Worm (Caenorhabditis elegans): ENCODE measurements around the gene gcy-4.
A peak's percentile ranks its signal among the peaks of the same experiment; 100 is the strongest.

The gcy-4 gene

ce11 chrII:10316119-10316518, 7.5 kb upstream of the gcy-4 start, which contains the start of gene gcy-5:
gcy-5 (minus strand) TSS chrII:10316219.
- no peak for TF ChIP-seq ztf-11 (tag; optimal IDR thresholded peaks at IDR 0.05)

ce11 chrII:10315252-10315651, 6.6 kb upstream of the gcy-4 start, which contains the start of gene idpp-8:
idpp-8 (plus strand) TSS chrII:10315552.
- TF ChIP-seq zag-1 (tag; optimal IDR thresholded peaks at IDR 0.05), result no peak
- no peak for TF ChIP-seq peb-1 (tag; optimal IDR thresholded peaks at IDR 0.05)
- no peak for TF ChIP-seq snpc-4 (tag; optimal IDR thresholded peaks at IDR 0.05)
- TF ChIP-seq dmd-4 (tag; optimal IDR thresholded peaks at IDR 0.05), result no peak

- peak; percentile 6 for TF ChIP-seq egl-27 (tag; optimal IDR thresholded peaks at IDR 0.05)
- TF ChIP-seq sma-3 (GFP tag; optimal IDR thresholded peaks at IDR 0.05), result peak; percentile 84
- TF ChIP-seq unc-55 (GFP tag; optimal IDR thresholded peaks at IDR 0.05), result no peak
These were observed 3.3 kb upstream of the gcy-4 start, which contains the start of gene srlf-34 for ce11 chrII:10311973-10312372. srlf-34 (plus strand) TSS chrII:10312293.

ce11 chrII:10309337-10309736, 711 bp upstream of the gcy-4 start, which contains the start of gene ZK970.8:
ZK970.8 (plus strand) TSS chrII:10309637.
- TF ChIP-seq F13H6.1 (tag; optimal IDR thresholded peaks at IDR 0.05), result no peak
- TF ChIP-seq egl-27 (tag; optimal IDR thresholded peaks at IDR 0.05), result no peak
- no peak for TF ChIP-seq ZK546.5 (tag; optimal IDR thresholded peaks at IDR 0.05)
- no peak for TF ChIP-seq ceh-16 (tag; optimal IDR thresholded peaks at IDR 0.05)
- TF ChIP-seq unc-55 (GFP tag; optimal IDR thresholded peaks at IDR 0.05), result no peak
- no peak for TF ChIP-seq mbf-1 (tag; optimal IDR thresholded peaks at IDR 0.05)

ce11 chrII:10303663-10304115, 4.9 kb downstream of the gcy-4 start, which contains the start of gene vha-9:
vha-9 (minus strand) TSS chrII:10303713.
- TF ChIP-seq mbf-1 (tag; optimal IDR thresholded peaks at IDR 0.05) (no peak), lin-11 (tag; optimal IDR thresholded peaks at IDR 0.05) (peak; percentile 83), aly-2 (tag; optimal IDR thresholded peaks at IDR 0.05) (no peak), lsy-2 (tag; optimal IDR thresholded peaks at IDR 0.05) (peak; percentile 13 to 76), alr-1 (tag; optimal IDR thresholded peaks at IDR 0.05) (no peak), nhr-237 (tag; optimal IDR thresholded peaks at IDR 0.05) (no peak), mab-5 (tag; optimal IDR thresholded peaks at IDR 0.05) (peak; percentile 9), crh-2 (tag; optimal IDR thresholded peaks at IDR 0.05) (peak; percentile 69), nhr-21 (tag; optimal IDR thresholded peaks at IDR 0.05) (peak; percentile 36), F13H6.1 (tag; optimal IDR thresholded peaks at IDR 0.05) (peak; percentile 77), dmd-4 (tag; optimal IDR thresholded peaks at IDR 0.05) (no peak), ama-1 (optimal IDR thresholded peaks at IDR 0.05) (peak; percentile 44), sma-3 (GFP tag; optimal IDR thresholded peaks at IDR 0.05) (peak; percentile 76), fos-1 (tag; optimal IDR thresholded peaks at IDR 0.05) (peak; percentile 38), ztf-4 (tag; optimal IDR thresholded peaks at IDR 0.05) (peak; percentile 63), unc-55 (GFP tag; optimal IDR thresholded peaks at IDR 0.05) (peak; percentile 86), snpc-4 (tag; optimal IDR thresholded peaks at IDR 0.05) (peak; percentile 39), gmeb-1 (tag; optimal IDR thresholded peaks at IDR 0.05) (peak; percentile 81), nhr-129 (tag; optimal IDR thresholded peaks at IDR 0.05) (peak; percentile 40), C34F6.9 (tag; optimal IDR thresholded peaks at IDR 0.05) (peak; percentile 71), blmp-1 (tag; optimal IDR thresholded peaks at IDR 0.05; ENCODE audit: insufficient read depth) (peak; percentile 38), zag-1 (tag; optimal IDR thresholded peaks at IDR 0.05) (no peak), sma-9 (GFP tag; optimal IDR thresholded peaks at IDR 0.05) (peak; percentile 80), sma-9 (tag; optimal IDR thresholded peaks at IDR 0.05) (no peak), ztf-11 (tag; optimal IDR thresholded peaks at IDR 0.05) (no peak), skn-1 (tag; optimal IDR thresholded peaks at IDR 0.05) (peak; percentile 51), R02D3.7 (tag; optimal IDR thresholded peaks at IDR 0.05) (no peak), lin-13 (GFP tag; optimal IDR thresholded peaks at IDR 0.05) (peak; percentile 79)

ce11 chrII:10302646-10303045, 6.0 kb downstream of the gcy-4 start, which contains the start of gene clpp-1:
clpp-1 (minus strand) TSS chrII:10302842.
- peak; percentile 58 for TF ChIP-seq ama-1 (optimal IDR thresholded peaks at IDR 0.05)
- TF ChIP-seq gmeb-1 (tag; optimal IDR thresholded peaks at IDR 0.05), result peak; percentile 43
- TF ChIP-seq Y55F3AM.14 (GFP tag; optimal IDR thresholded peaks at IDR 0.05), result no peak
- peak; percentile 5 for TF ChIP-seq crh-2 (tag; optimal IDR thresholded peaks at IDR 0.05)
- no peak for TF ChIP-seq alr-1 (tag; optimal IDR thresholded peaks at IDR 0.05)
- TF ChIP-seq peb-1 (tag; optimal IDR thresholded peaks at IDR 0.05), result no peak
- TF ChIP-seq lsy-2 (tag; optimal IDR thresholded peaks at IDR 0.05), result peak in 1 of 2 experiments; percentile 29
- TF ChIP-seq sma-9 (GFP tag; optimal IDR thresholded peaks at IDR 0.05), result peak; percentile 23
- no peak for TF ChIP-seq sma-9 (tag; optimal IDR thresholded peaks at IDR 0.05)
- TF ChIP-seq nhr-129 (tag; optimal IDR thresholded peaks at IDR 0.05), result peak; percentile 36
- no peak for TF ChIP-seq mdl-1 (tag; optimal IDR thresholded peaks at IDR 0.05)
- TF ChIP-seq elt-3 (tag; optimal IDR thresholded peaks at IDR 0.05), result no peak
